Worm (Caenorhabditis elegans) whole organism, L1 larva: Measurements from ENCODE around the gene btb-20.
A peak's percentile ranks its signal among the peaks of the same experiment; 100 is the strongest.

Source experiments
- C16A3.4 ChIP-seq: fragments of 150-350 bp; optimal IDR thresholded peaks from 2 replicates; lab custom pipeline; 2014; ENCODE audit warnings: missing biosample characterization, missing genetic modification characterization
- blmp-1 ChIP-seq: fragments of 150-350 bp; optimal IDR thresholded peaks from 2 replicates; lab custom pipeline; 2014; ENCODE audit warnings: missing biosample characterization, missing genetic modification characterization
- ceh-82 ChIP-seq, 3 experiments: fragments of 150-350 bp in 1 of 3; sonication (generic microtip) in 2 of 3; optimal IDR thresholded peaks; 2 replicates each; lab custom pipeline; 2014 to 2017; ENCODE audit warnings: missing biosample characterization in 3 of 3, missing genetic modification characterization in 3 of 3
- ces-1 ChIP-seq: fragments of 150-350 bp; optimal IDR thresholded peaks from 2 replicates; lab custom pipeline; 2014; ENCODE audit warnings: missing biosample characterization, missing genetic modification reagents, missing genetic modification characterization
- dpl-1 ChIP-seq, 3 experiments: fragments of 150-350 bp in 2 of 3; sonication (generic microtip) in 1 of 3; optimal IDR thresholded peaks; 2 replicates each; lab custom pipeline; 2014 to 2017; ENCODE audit warnings: missing biosample characterization in 3 of 3, missing genetic modification characterization in 3 of 3, missing genetic modification reagents in 3 of 3
- dsc-1 ChIP-seq: sonication (generic microtip); optimal IDR thresholded peaks from 2 replicates; lab custom pipeline; 2016; ENCODE audit warnings: mild to moderate bottlenecking, missing genetic modification characterization, missing compliant biosample characterization
- efl-1 ChIP-seq, 4 experiments: fragments of 150-350 bp; optimal IDR thresholded peaks in 3 of 4; peaks in 1 of 4; 1 replicate in 1 of 4; 2 replicates in 3 of 4; lab custom pipeline; 2014; ENCODE audit warnings: missing biosample characterization in 2 of 4, missing genetic modification characterization in 2 of 4, missing genetic modification reagents in 2 of 4
- egl-27 ChIP-seq, 2 experiments: fragments of 150-350 bp in 1 of 2; sonication (generic microtip); optimal IDR thresholded peaks; 3 replicates each; lab custom pipeline; 2017 to 2018; ENCODE audit warnings: missing biosample characterization in 2 of 2, missing genetic modification characterization in 2 of 2, missing genetic modification reagents in 2 of 2
- ets-5 ChIP-seq: fragments of 200-800 bp; sonication (Bioruptor generic); IDR thresholded peaks from 2 replicates; pipeline ENCODE4 v1.3.6; 2022; ENCODE audit warnings: missing genetic modification characterization, missing compliant biosample characterization
- fkh-8 ChIP-seq: sonication (generic microtip); optimal IDR thresholded peaks from 2 replicates; lab custom pipeline; 2016; ENCODE audit warnings: mild to moderate bottlenecking, missing genetic modification characterization, missing compliant biosample characterization
- grh-1 ChIP-seq: fragments of 200-800 bp; sonication (Bioruptor generic); IDR thresholded peaks from 2 replicates; pipeline ENCODE4 v1.3.6; 2022; ENCODE audit warnings: missing genetic modification reagents, missing genetic modification characterization, missing compliant biosample characterization
- hpl-2 ChIP-seq: fragments of 150-350 bp; optimal IDR thresholded peaks from 2 replicates; lab custom pipeline; 2014; ENCODE audit warnings: missing biosample characterization, missing genetic modification reagents, missing genetic modification characterization
- isw-1 ChIP-seq: fragments of 200-800 bp; sonication (Bioruptor generic); IDR thresholded peaks from 2 replicates; pipeline ENCODE4 v1.3.6; 2022; ENCODE audit warnings: missing genetic modification characterization, missing compliant biosample characterization
- jun-1 ChIP-seq: fragments of 150-350 bp; optimal IDR thresholded peaks from 2 replicates; lab custom pipeline; 2014; ENCODE audit warnings: missing biosample characterization, missing genetic modification reagents, missing genetic modification characterization
- lin-13 ChIP-seq: fragments of 150-350 bp; optimal IDR thresholded peaks from 2 replicates; lab custom pipeline; 2014; ENCODE audit warnings: missing biosample characterization, missing genetic modification reagents, missing genetic modification characterization
- lin-14 ChIP-seq: fragments of 200-800 bp; sonication (Bioruptor generic); optimal IDR thresholded peaks from 2 replicates; lab custom pipeline; 2018; ENCODE audit warnings: mild to moderate bottlenecking, missing genetic modification characterization, moderate library complexity, missing compliant biosample characterization
- lin-35 ChIP-seq, 2 experiments: fragments of 150-350 bp; optimal IDR thresholded peaks; 2 replicates each; lab custom pipeline; 2014; ENCODE audit warnings: missing biosample characterization in 2 of 2, missing genetic modification characterization in 2 of 2, missing genetic modification reagents in 2 of 2
- lin-39 ChIP-seq: fragments of 150-350 bp; optimal IDR thresholded peaks from 2 replicates; lab custom pipeline; 2014; ENCODE audit warnings: missing biosample characterization, missing genetic modification reagents, missing genetic modification characterization
- lsy-2 ChIP-seq, 2 experiments: fragments of 150-350 bp; optimal IDR thresholded peaks; 2 replicates each; lab custom pipeline; 2014; ENCODE audit warnings: missing biosample characterization in 2 of 2, missing genetic modification characterization in 2 of 2
- mdl-1 ChIP-seq, 2 experiments: fragments of 150-350 bp; optimal IDR thresholded peaks; 2 replicates each; lab custom pipeline; 2014 to 2017; ENCODE audit warnings: missing biosample characterization in 2 of 2, missing genetic modification characterization in 2 of 2, inconsistent platforms in 1 of 2
- mep-1 ChIP-seq: fragments of 150-350 bp; optimal IDR thresholded peaks from 2 replicates; lab custom pipeline; 2014; ENCODE audit warnings: missing biosample characterization, missing genetic modification characterization
- nhr-19 ChIP-seq: fragments of 200-800 bp; sonication (Bioruptor generic); conservative IDR thresholded peaks from 2 replicates; pipeline ENCODE4 v1.3.6; 2022; ENCODE audit warnings: missing genetic modification characterization, missing compliant biosample characterization
- nhr-20 ChIP-seq: sonication (generic microtip); optimal IDR thresholded peaks from 2 replicates; lab custom pipeline; 2016; ENCODE audit warnings: mild to moderate bottlenecking, missing genetic modification characterization, missing compliant biosample characterization
- nhr-237 ChIP-seq: fragments of 150-350 bp; optimal IDR thresholded peaks from 2 replicates; lab custom pipeline; 2014; ENCODE audit warnings: missing biosample characterization, missing genetic modification characterization
- nhr-28 ChIP-seq: fragments of 150-350 bp; optimal IDR thresholded peaks from 2 replicates; lab custom pipeline; 2014; ENCODE audit warnings: missing biosample characterization, missing genetic modification characterization
- nhr-47 ChIP-seq: sonication (generic microtip); optimal IDR thresholded peaks from 2 replicates; lab custom pipeline; 2016; ENCODE audit warnings: mild to moderate bottlenecking, missing genetic modification characterization, moderate library complexity, missing compliant biosample characterization
- nhr-76 ChIP-seq: sonication (generic microtip); optimal IDR thresholded peaks from 2 replicates; lab custom pipeline; 2017; ENCODE audit warnings: missing biosample characterization, missing genetic modification characterization
- nhr-77 ChIP-seq: fragments of 150-350 bp; optimal IDR thresholded peaks from 2 replicates; lab custom pipeline; 2014; ENCODE audit warnings: missing biosample characterization, missing genetic modification characterization
- nhr-84 ChIP-seq: sonication (generic microtip); optimal IDR thresholded peaks from 2 replicates; lab custom pipeline; 2017; ENCODE audit warnings: missing biosample characterization, missing genetic modification characterization
- nhr-85 ChIP-seq: sonication (generic microtip); peaks from one replicate; lab custom pipeline; 2016; ENCODE audit warnings: missing genetic modification characterization, inconsistent platforms, missing compliant biosample characterization
- nhr-90 ChIP-seq: sonication (generic microtip); optimal IDR thresholded peaks from 2 replicates; lab custom pipeline; 2016; ENCODE audit warnings: mild to moderate bottlenecking, missing genetic modification characterization, missing compliant biosample characterization; ENCODE audit not compliant: poor library complexity
- pax-3 ChIP-seq: fragments of 200-800 bp; sonication (Bioruptor generic); optimal IDR thresholded peaks from 2 replicates; lab custom pipeline; 2018; ENCODE audit warnings: mild to moderate bottlenecking, missing genetic modification characterization, moderate library complexity, missing compliant biosample characterization
- rnt-1 ChIP-seq: sonication (generic microtip); optimal IDR thresholded peaks from 2 replicates; lab custom pipeline; 2016; ENCODE audit warnings: mild to moderate bottlenecking, missing genetic modification characterization, moderate library complexity, missing compliant biosample characterization
- snpc-4 ChIP-seq: fragments of 150-350 bp; optimal IDR thresholded peaks from 2 replicates; lab custom pipeline; 2014; ENCODE audit warnings: missing biosample characterization, missing genetic modification characterization
- snu-23 ChIP-seq: sonication (generic microtip); optimal IDR thresholded peaks from 2 replicates; lab custom pipeline; 2016; ENCODE audit warnings: missing genetic modification characterization, missing compliant biosample characterization
- sup-37 ChIP-seq: fragments of 200-800 bp; sonication (Bioruptor generic); optimal IDR thresholded peaks from 2 replicates; lab custom pipeline; 2018; ENCODE audit warnings: mild to moderate bottlenecking, missing genetic modification characterization, missing compliant biosample characterization
- swsn-7 ChIP-seq: sonication (generic microtip); optimal IDR thresholded peaks from 2 replicates; lab custom pipeline; 2016; ENCODE audit warnings: missing genetic modification characterization, missing compliant biosample characterization
- xbp-1 ChIP-seq: sonication (generic microtip); optimal IDR thresholded peaks from 2 replicates; lab custom pipeline; 2016; ENCODE audit warnings: missing genetic modification characterization, missing compliant biosample characterization

btb-20 gene

ce11 chrII:14479583-14480245, 43.6 kb downstream of the btb-20 start, which contains the start of gene C13B4.1:
C13B4.1 (minus strand) TSS chrII:14479633.
- TF ChIP-seq lin-14 (GFP tag; lab: Kevin White, UChicago) (no peak), fkh-8 (no peak), sup-37 (no peak), isw-1 (GFP tag; lab: Robert Waterston, UW) (no peak), grh-1 (GFP tag; lab: Robert Waterston, UW) (no peak), dsc-1 (tag; lab: Kevin White, UChicago) (no peak), lin-39 (tag; lab: Kevin White, UChicago) (no peak), mdl-1 (tag; optimal IDR thresholded peaks at IDR 0.05; lab: Kevin White, UChicago) (no peak), dpl-1 (GFP tag; optimal IDR thresholded peaks at IDR 0.05; lab: Kevin White, UChicago) (peak; percentile 45 to 76 (median 57)), lin-35 (GFP tag; optimal IDR thresholded peaks at IDR 0.05; lab: Kevin White, UChicago) (peak; percentile 31 to 85), nhr-85 (peak; percentile 71), nhr-90 (tag; lab: Kevin White, UChicago) (no peak), mep-1 (tag; lab: Kevin White, UChicago) (no peak), egl-27 (tag; optimal IDR thresholded peaks at IDR 0.05; lab: Kevin White, UChicago) (no peak), hpl-2 (GFP tag; lab: Kevin White, UChicago) (peak; percentile 59), nhr-76 (no peak), xbp-1 (tag; lab: Kevin White, UChicago) (no peak), nhr-28 (tag; lab: Kevin White, UChicago) (no peak), efl-1 (optimal IDR thresholded peaks at IDR 0.05; lab: Kevin White, UChicago) (peak; percentile 76 to 96), efl-1 (GFP tag; optimal IDR thresholded peaks at IDR 0.05 in 1 of 2; lab: Kevin White, UChicago) (peak; percentile 75 to 96), ceh-82 (tag; optimal IDR thresholded peaks at IDR 0.05; lab: Kevin White, UChicago) (no peak), nhr-237 (tag; lab: Kevin White, UChicago) (no peak)

- TF ChIP-seq ces-1 (GFP tag; lab: Kevin White, UChicago) (no peak), nhr-77 (tag; lab: Kevin White, UChicago) (peak; percentile 80), mdl-1 (tag; optimal IDR thresholded peaks at IDR 0.05; lab: Kevin White, UChicago) (peak in 1 of 2 experiments; percentile 14), nhr-90 (tag; lab: Kevin White, UChicago) (peak; percentile 52), nhr-84 (tag; lab: Kevin White, UChicago) (no peak), lin-13 (GFP tag; lab: Kevin White, UChicago) (no peak), blmp-1 (peak; percentile 6), C16A3.4 (peak; percentile 48), nhr-85 (peak; percentile 42), lin-35 (GFP tag; optimal IDR thresholded peaks at IDR 0.05; lab: Kevin White, UChicago) (peak; percentile 23 to 64), jun-1 (tag; lab: Kevin White, UChicago) (no peak), snpc-4 (tag; lab: Kevin White, UChicago) (no peak), dpl-1 (GFP tag; optimal IDR thresholded peaks at IDR 0.05; lab: Kevin White, UChicago) (peak; percentile 3 to 24 (median 4)), nhr-47 (tag; lab: Kevin White, UChicago) (peak; percentile 42), efl-1 (optimal IDR thresholded peaks at IDR 0.05; lab: Kevin White, UChicago) (peak; percentile 31 to 45), efl-1 (GFP tag; optimal IDR thresholded peaks at IDR 0.05 in 1 of 2; lab: Kevin White, UChicago) (peak; percentile 4 to 94), lsy-2 (tag; optimal IDR thresholded peaks at IDR 0.05; lab: Kevin White, UChicago) (peak in 1 of 2 experiments; percentile 65), ets-5 (GFP tag; lab: Robert Waterston, UW) (no peak), pax-3 (no peak), nhr-20 (tag; lab: Kevin White, UChicago) (peak; percentile 43), nhr-19 (GFP tag; lab: Robert Waterston, UW) (peak; percentile 33; the same call in 1 of the 2 replicates), mep-1 (tag; lab: Kevin White, UChicago) (peak; percentile 30), rnt-1 (peak; percentile 40), swsn-7 (tag; lab: Kevin White, UChicago) (peak; percentile 13), snu-23 (peak; percentile 53)
Observed at ce11 chrII:14474700-14475099, 48.6 kb downstream of the btb-20 start.
